Worm (Caenorhabditis elegans): ENCODE measurements around the gene mrpl-1.

DNA sequence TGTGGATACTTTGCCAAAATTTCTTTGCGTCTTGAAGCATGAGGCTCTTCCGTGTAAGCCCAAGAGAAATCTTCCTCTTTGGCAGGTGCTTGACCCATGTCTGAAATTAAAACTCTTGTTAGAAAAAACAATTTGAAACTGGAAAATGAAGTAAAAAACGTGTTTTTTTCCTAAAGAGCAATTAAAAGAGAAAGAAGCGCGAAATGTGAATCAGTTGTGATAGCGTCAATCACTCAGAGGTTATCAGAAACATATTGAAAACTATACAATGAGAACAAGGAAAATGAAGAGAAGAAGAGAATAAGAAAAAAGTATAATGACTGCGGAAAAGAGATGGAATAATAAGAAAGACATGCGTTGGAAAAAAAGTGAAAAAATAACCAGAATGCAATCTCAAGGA is 2.7 kb downstream of the mrpl-1 start, which contains the start of gene F33D4.4:
- no peak for TF ChIP-seq dao-5 (tag; optimal IDR thresholded peaks at IDR 0.05)
- TF ChIP-seq W03F9.2 (tag; optimal IDR thresholded peaks at IDR 0.05): no peak
